ENCODE assay signal across 1 fruit fly cellular context in the genomic region with DNA sequence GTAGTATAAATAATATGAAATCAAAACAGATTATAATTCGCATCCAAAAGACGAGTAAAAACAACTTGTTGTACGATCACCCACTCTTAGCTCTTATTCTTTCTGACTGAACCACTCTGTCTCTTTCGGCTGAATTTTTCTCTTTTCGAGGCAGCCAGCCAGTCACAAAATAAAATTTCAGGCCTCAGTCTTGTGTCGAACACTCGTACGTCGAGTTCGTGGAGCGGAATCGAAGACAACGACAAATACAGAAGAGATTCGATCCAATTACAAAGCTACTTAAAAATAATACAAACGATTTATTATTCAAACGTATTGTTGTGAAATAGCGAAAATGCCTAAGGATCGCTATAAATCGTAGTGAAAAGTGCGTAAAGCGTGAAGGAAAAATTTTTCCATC.
TF ChIP-seq lines count a peak whose summit lies in the region.

No protein-coding gene starts in this region.

TF ChIP-seq in whole organism, embryonic, 481 proteins besides CTCF, POLR2A, EP300 and RAD21 (continued from another document):
- TF ChIP-seq sd (tag; optimal IDR thresholded peaks at IDR 0.05; lab: Kevin White, UChicago) (peak; percentile 14), D19A (tag; optimal IDR thresholded peaks at IDR 0.05; lab: Kevin White, UChicago) (no peak), CG13296 (GFP tag; optimal IDR thresholded peaks at IDR 0.05; lab: Kevin White, UChicago) (peak; percentile 51), run (tag; optimal IDR thresholded peaks at IDR 0.05; lab: Kevin White, UChicago) (no peak), zfh1 (GFP tag; IDR thresholded peaks at IDR 0.05; lab: Robert Waterston, UW) (0 out of 3 replicates have a peak, but pooled peaks have one; percentile 12), lilli (GFP tag; optimal IDR thresholded peaks at IDR 0.05; lab: Kevin White, UChicago) (peak; percentile 16), CrebB (tag; optimal IDR thresholded peaks at IDR 0.05; lab: Kevin White, UChicago) (peak; percentile 15), ham (GFP tag; IDR thresholded peaks at IDR 0.05; lab: Robert Waterston, UW) (no peak), en (GFP tag; optimal IDR thresholded peaks at IDR 0.05; lab: Kevin White, UChicago) (no peak), mirr (GFP tag; optimal IDR thresholded peaks at IDR 0.05; lab: Kevin White, UChicago) (peak; percentile 16), dmrt11E (tag; optimal IDR thresholded peaks at IDR 0.05; lab: Kevin White, UChicago) (no peak), wor (GFP tag; IDR thresholded peaks at IDR 0.05; lab: Robert Waterston, UW) (no peak), Fer1 (GFP tag; optimal IDR thresholded peaks at IDR 0.05; lab: Kevin White, UChicago) (peak; percentile 20), onecut (GFP tag; IDR thresholded peaks at IDR 0.05; lab: Robert Waterston, UW) (no peak), CG14050 (GFP tag; IDR thresholded peaks at IDR 0.05; lab: Robert Waterston, UW) (no peak), gro (GFP tag; optimal IDR thresholded peaks at IDR 0.05; lab: Kevin White, UChicago) (peak; percentile 59), caup (GFP tag; optimal IDR thresholded peaks at IDR 0.05; lab: Kevin White, UChicago; ENCODE audit: severe bottlenecking) (peak; percentile 23), gce (GFP tag; IDR thresholded peaks at IDR 0.05; lab: Robert Waterston, UW) (no peak), Dad (GFP tag; optimal IDR thresholded peaks at IDR 0.05; lab: Kevin White, UChicago) (no peak), otp (GFP tag; IDR thresholded peaks at IDR 0.05; lab: Robert Waterston, UW) (no peak), CG3281 (GFP tag; optimal IDR thresholded peaks at IDR 0.05; lab: Kevin White, UChicago) (no peak), Doc2 (GFP tag; IDR thresholded peaks at IDR 0.05; lab: Robert Waterston, UW) (no peak), rib (GFP tag; IDR thresholded peaks at IDR 0.05; lab: Robert Waterston, UW) (0 out of 2 replicates have a peak, but pooled peaks have one; percentile 24), Med (GFP tag; lab: Kevin White, UChicago) (peak; percentile 84), pfk (GFP tag; optimal IDR thresholded peaks at IDR 0.05; lab: Kevin White, UChicago) (no peak), Lpt (GFP tag; optimal IDR thresholded peaks at IDR 0.05; lab: Kevin White, UChicago) (no peak), CG32532 (GFP tag; IDR thresholded peaks at IDR 0.05; lab: Robert Waterston, UW) (peak; percentile 25; the same call in 1 of the 2 replicates), fd96Cb (tag; optimal IDR thresholded peaks at IDR 0.05; lab: Kevin White, UChicago) (no peak), Usf (GFP tag; optimal IDR thresholded peaks at IDR 0.05; lab: Kevin White, UChicago) (no peak), Pdp1 (GFP tag; optimal IDR thresholded peaks at IDR 0.05; lab: Kevin White, UChicago) (peak in 1 of 2 experiments; percentile 3), Nf-YC (tag; optimal IDR thresholded peaks at IDR 0.05; lab: Kevin White, UChicago) (peak; percentile 39), exex (tag; optimal IDR thresholded peaks at IDR 0.05; lab: Kevin White, UChicago) (no peak), Dek (tag; optimal IDR thresholded peaks at IDR 0.05; lab: Kevin White, UChicago) (no peak), jumu (GFP tag; optimal IDR thresholded peaks at IDR 0.05; lab: Kevin White, UChicago) (no peak), CG13287 (GFP tag; IDR thresholded peaks at IDR 0.05; lab: Robert Waterston, UW; ENCODE audit: partially characterized antibody) (0 out of 2 replicates have a peak, but pooled peaks have one; percentile 28), CG12769 (tag; optimal IDR thresholded peaks at IDR 0.05; lab: Kevin White, UChicago) (peak; percentile 43), Trl (optimal IDR thresholded peaks at IDR 0.05; lab: Kevin White, UChicago) (peak; percentile 49 to 73), Trl (GFP tag; optimal IDR thresholded peaks at IDR 0.05; lab: Kevin White, UChicago) (peak; percentile 16), ci (GFP tag; IDR thresholded peaks at IDR 0.05; lab: Robert Waterston, UW) (peak; percentile 58; the same call in 2 of the 3 replicates), pb (GFP tag; optimal IDR thresholded peaks at IDR 0.05; lab: Kevin White, UChicago) (no peak), CG15514 (GFP tag; optimal IDR thresholded peaks at IDR 0.05; lab: Kevin White, UChicago) (peak; percentile 11), CG9817 (tag; optimal IDR thresholded peaks at IDR 0.05; lab: Kevin White, UChicago) (no peak), HmgD (GFP tag; optimal IDR thresholded peaks at IDR 0.05; lab: Kevin White, UChicago) (no peak), CG2116 (GFP tag; optimal IDR thresholded peaks at IDR 0.05; lab: Kevin White, UChicago) (no peak)
TF ChIP-seq in whole organism, embryonic: peak in this region for 48.
